Fruit fly (Drosophila melanogaster) whole organism, embryonic: ENCODE data around the gene CG11672.
A peak's percentile ranks its signal among the peaks of the same experiment; 100 is the strongest.

Experiments used
- Atf3 ChIP-seq: fragments of 200-800 bp; sonication (Bioruptor generic); optimal IDR thresholded peaks from 3 replicates; lab custom pipeline; 2016; ENCODE audit warnings: missing biosample characterization, missing genetic modification characterization
- Awh ChIP-seq: fragments of 200-800 bp; sonication (Bioruptor generic); IDR thresholded peaks from 2 replicates; pipeline ENCODE4, ENCODE4 v1.3.6; 2022; ENCODE audit warnings: missing biosample characterization, missing genetic modification characterization
- CG12219 ChIP-seq: fragments of 200-800 bp; sonication (Bioruptor generic); optimal IDR thresholded peaks from 3 replicates; lab custom pipeline; 2018; ENCODE audit warnings: missing biosample characterization, mild to moderate bottlenecking, missing genetic modification characterization
- CG12299 ChIP-seq: fragments of 200-800 bp; sonication (Bioruptor generic); optimal IDR thresholded peaks from 2 replicates; lab custom pipeline; 2018; ENCODE audit warnings: missing biosample characterization, mild to moderate bottlenecking, missing genetic modification characterization
- CG13287 ChIP-seq: fragments of 200-800 bp; sonication (Bioruptor generic); IDR thresholded peaks from 2 replicates; pipeline ENCODE4 v1.3.6; 2022; ENCODE audit warnings: missing biosample characterization, missing genetic modification characterization; ENCODE audit not compliant: partially characterized antibody
- CG13624 ChIP-seq: fragments of 200-800 bp; sonication (Bioruptor generic); optimal IDR thresholded peaks from 2 replicates; lab custom pipeline; 2016; ENCODE audit warnings: missing biosample characterization, missing genetic modification characterization
- CG14441 ChIP-seq: fragments of 200-800 bp; sonication (Bioruptor generic); IDR thresholded peaks from 2 replicates; pipeline ENCODE4 v1.3.6; 2022; ENCODE audit warnings: missing biosample characterization, missing genetic modification characterization
- CG14860 ChIP-seq: fragments of 200-800 bp; sonication (Bioruptor generic); IDR thresholded peaks from 3 replicates; pipeline ENCODE4 v1.3.6; 2022; ENCODE audit warnings: missing biosample characterization, missing genetic modification characterization; ENCODE audit not compliant: partially characterized antibody
- CG15269 ChIP-seq: fragments of 200-800 bp; sonication (Bioruptor generic); optimal IDR thresholded peaks from 2 replicates; lab custom pipeline; 2018; ENCODE audit warnings: missing biosample characterization, mild to moderate bottlenecking, missing genetic modification characterization, moderate library complexity
- CG15514 ChIP-seq: fragments of 200-800 bp; sonication (Bioruptor generic); optimal IDR thresholded peaks from 3 replicates; lab custom pipeline; 2017; ENCODE audit warnings: missing biosample characterization, missing genetic modification characterization, mild to moderate bottlenecking, moderate library complexity, missing genetic modification reagents
- CG15601 ChIP-seq: fragments of 200-800 bp; sonication (Bioruptor generic); optimal IDR thresholded peaks from 3 replicates; lab custom pipeline; 2019; ENCODE audit warnings: missing biosample characterization, mild to moderate bottlenecking, missing genetic modification characterization, moderate library complexity
- CG1647 ChIP-seq: fragments of 200-800 bp; sonication (Bioruptor generic); optimal IDR thresholded peaks from 3 replicates; lab custom pipeline; 2016; ENCODE audit warnings: missing biosample characterization, missing genetic modification characterization
- CG17328 ChIP-seq: fragments of 200-800 bp; sonication (Bioruptor generic); IDR thresholded peaks from 2 replicates; pipeline ENCODE4 v1.3.6; 2022; ENCODE audit warnings: missing biosample characterization, missing genetic modification characterization
- CG17361 ChIP-seq: fragments of 200-800 bp; sonication (Bioruptor generic); IDR thresholded peaks from 3 replicates; pipeline ENCODE4 v1.3.6; 2022; ENCODE audit warnings: missing biosample characterization, missing genetic modification characterization
- CG34224 ChIP-seq: fragments of 200-800 bp; sonication (Bioruptor generic); IDR thresholded peaks from 3 replicates; pipeline ENCODE4 v1.3.6; 2022; ENCODE audit warnings: missing biosample characterization, missing genetic modification characterization; ENCODE audit not compliant: partially characterized antibody
- CG3995 ChIP-seq: fragments of 200-800 bp; sonication (Bioruptor generic); optimal IDR thresholded peaks from 3 replicates; lab custom pipeline; 2016; ENCODE audit warnings: missing biosample characterization, missing genetic modification characterization
- CG7357 ChIP-seq: fragments of 200-800 bp; sonication (Bioruptor generic); IDR thresholded peaks from 3 replicates; pipeline ENCODE4 v1.3.6; 2022; ENCODE audit warnings: missing biosample characterization, missing genetic modification characterization
- CG7556 ChIP-seq: fragments of 200-800 bp; sonication (Bioruptor generic); optimal IDR thresholded peaks from 2 replicates; lab custom pipeline; 2017; ENCODE audit warnings: missing biosample characterization, mild to moderate bottlenecking, missing genetic modification characterization
- CG7928 ChIP-seq: fragments of 200-800 bp; sonication (Bioruptor generic); optimal IDR thresholded peaks from 2 replicates; lab custom pipeline; 2017; ENCODE audit warnings: missing biosample characterization, mild to moderate bottlenecking, missing genetic modification characterization
- CG9797 ChIP-seq: fragments of 200-800 bp; sonication (Bioruptor generic); optimal IDR thresholded peaks from 3 replicates; lab custom pipeline; 2018; ENCODE audit warnings: missing biosample characterization, mild to moderate bottlenecking, missing genetic modification characterization
- CG9932 ChIP-seq: fragments of 200-800 bp; sonication (Bioruptor generic); IDR thresholded peaks from 2 replicates; pipeline ENCODE4 v1.3.6; 2022; ENCODE audit warnings: missing biosample characterization, missing genetic modification characterization
- Dad ChIP-seq: fragments of 200-800 bp; sonication (Bioruptor generic); optimal IDR thresholded peaks from 3 replicates; lab custom pipeline; 2016; ENCODE audit warnings: missing biosample characterization, missing genetic modification characterization
- Drgx ChIP-seq: fragments of 200-800 bp; sonication (Bioruptor generic); IDR thresholded peaks from 2 replicates; pipeline ENCODE4 v1.3.6; 2022; ENCODE audit warnings: missing biosample characterization, missing genetic modification characterization
- Gug ChIP-seq: fragments of 200-800 bp; sonication (Bioruptor generic); IDR thresholded peaks from 4 replicates; pipeline ENCODE4 v1.3.6; 2022; ENCODE audit warnings: missing biosample characterization, missing genetic modification characterization
- HLH4C ChIP-seq: fragments of 200-800 bp; sonication (Bioruptor generic); IDR thresholded peaks from 3 replicates; pipeline ENCODE4 v1.3.6; 2022; ENCODE audit warnings: missing biosample characterization, missing genetic modification characterization; ENCODE audit not compliant: partially characterized antibody
- Hand ChIP-seq: fragments of 200-800 bp; sonication (Bioruptor generic); optimal IDR thresholded peaks from 2 replicates; lab custom pipeline; 2017; ENCODE audit warnings: mild to moderate bottlenecking, missing biosample characterization, missing genetic modification reagents, missing genetic modification characterization
- Hey ChIP-seq: fragments of 200-800 bp; sonication (Bioruptor generic); optimal IDR thresholded peaks from 3 replicates; lab custom pipeline; 2018; ENCODE audit warnings: missing biosample characterization, mild to moderate bottlenecking, missing genetic modification characterization
- Hmx ChIP-seq: fragments of 200-800 bp; sonication (Bioruptor generic); optimal IDR thresholded peaks from 2 replicates; lab custom pipeline; 2016; ENCODE audit warnings: missing biosample characterization, missing genetic modification characterization
- Kr ChIP-seq: fragments of 200-800 bp; sonication (Bioruptor generic); optimal IDR thresholded peaks from 2 replicates; lab custom pipeline; 2017; ENCODE audit warnings: missing biosample characterization, mild to moderate bottlenecking, missing genetic modification characterization
- MTF-1 ChIP-seq: fragments of 200-800 bp; sonication (Bioruptor generic); optimal IDR thresholded peaks from 2 replicates; lab custom pipeline; 2018; ENCODE audit warnings: missing biosample characterization, mild to moderate bottlenecking, missing genetic modification characterization, borderline replicate concordance
- Sin3A ChIP-seq: fragments of >200 bp; optimal IDR thresholded peaks from 2 replicates; lab custom pipeline; 2018
- btn ChIP-seq: fragments of 200-800 bp; sonication (Bioruptor generic); optimal IDR thresholded peaks from 2 replicates; lab custom pipeline; 2016; ENCODE audit warnings: missing biosample characterization, missing genetic modification characterization
- caup ChIP-seq: fragments of 200-800 bp; sonication (Bioruptor generic); optimal IDR thresholded peaks from 3 replicates; lab custom pipeline; 2017; ENCODE audit warnings: missing biosample characterization, mild to moderate bottlenecking, missing genetic modification characterization, moderate library complexity; ENCODE audit not compliant: severe bottlenecking
- chinmo ChIP-seq: fragments of 200-800 bp; sonication (Bioruptor generic); IDR thresholded peaks from 4 replicates; pipeline ENCODE4 v1.3.6; 2022; ENCODE audit warnings: missing biosample characterization, missing genetic modification characterization; ENCODE audit not compliant: partially characterized antibody
- disco-r ChIP-seq: fragments of 200-800 bp; sonication (Bioruptor generic); optimal IDR thresholded peaks from 2 replicates; lab custom pipeline; 2016; ENCODE audit warnings: missing biosample characterization, missing genetic modification characterization
- dpn ChIP-seq, 2 experiments: fragments of 200-800 bp; sonication (Bioruptor generic); optimal IDR thresholded peaks; 3 replicates each; lab custom pipeline; 2016; ENCODE audit warnings: missing biosample characterization in 2 of 2, missing genetic modification characterization in 2 of 2
- emc ChIP-seq: fragments of 200-800 bp; sonication (Bioruptor generic); optimal IDR thresholded peaks from 2 replicates; lab custom pipeline; 2016; ENCODE audit warnings: missing biosample characterization, missing genetic modification characterization
- ems ChIP-seq: fragments of 200-800 bp; sonication (Bioruptor generic); optimal IDR thresholded peaks from 3 replicates; lab custom pipeline; 2016; ENCODE audit warnings: missing biosample characterization, missing genetic modification characterization
- fd96Cb ChIP-seq: fragments of 200-800 bp; sonication (Bioruptor generic); optimal IDR thresholded peaks from 2 replicates; lab custom pipeline; 2018; ENCODE audit warnings: missing biosample characterization, mild to moderate bottlenecking, missing genetic modification characterization, moderate library complexity
- gcm ChIP-seq: fragments of 200-800 bp; sonication (Bioruptor generic); optimal IDR thresholded peaks from 2 replicates; lab custom pipeline; 2019; ENCODE audit warnings: missing biosample characterization, mild to moderate bottlenecking, missing genetic modification characterization, moderate library complexity
- h ChIP-seq: fragments of >200 bp; optimal IDR thresholded peaks from 2 replicates; lab custom pipeline; 2017
- hth ChIP-seq: fragments of >200 bp; optimal IDR thresholded peaks from 2 replicates; lab custom pipeline; 2017; ENCODE audit warnings: inconsistent platforms
- inv ChIP-seq: fragments of 200-800 bp; sonication (Bioruptor generic); IDR thresholded peaks from 2 replicates; pipeline ENCODE4 v1.3.6; 2022; ENCODE audit warnings: missing biosample characterization, missing genetic modification characterization; ENCODE audit not compliant: partially characterized antibody
- nom ChIP-seq: fragments of 200-800 bp; sonication (Bioruptor generic); optimal IDR thresholded peaks from 2 replicates; lab custom pipeline; 2017; ENCODE audit warnings: missing biosample characterization, missing genetic modification characterization, mild to moderate bottlenecking, moderate library complexity, missing genetic modification reagents
- oc ChIP-seq: fragments of 200-800 bp; sonication (Bioruptor generic); optimal IDR thresholded peaks from 2 replicates; lab custom pipeline; 2018; ENCODE audit warnings: missing biosample characterization, mild to moderate bottlenecking, missing genetic modification characterization, moderate library complexity
- pnt ChIP-seq: fragments of 200-800 bp; sonication (Bioruptor generic); optimal IDR thresholded peaks from 3 replicates; lab custom pipeline; 2016; ENCODE audit warnings: missing biosample characterization, missing genetic modification characterization
- sd ChIP-seq: fragments of 200-800 bp; sonication (Bioruptor generic); optimal IDR thresholded peaks from 3 replicates; lab custom pipeline; 2018; ENCODE audit warnings: missing biosample characterization, mild to moderate bottlenecking, missing genetic modification characterization, moderate library complexity
- slbo ChIP-seq: fragments of 200-800 bp; sonication (Bioruptor generic); IDR thresholded peaks from 2 replicates; pipeline ENCODE4 v1.3.6; 2022; ENCODE audit warnings: missing biosample characterization, missing genetic modification characterization
- so ChIP-seq: fragments of 200-800 bp; sonication (Bioruptor generic); IDR thresholded peaks from 3 replicates; pipeline ENCODE4 v1.3.6; 2022; ENCODE audit warnings: missing biosample characterization, missing genetic modification characterization
- tll ChIP-seq, 2 experiments: fragments of 200-800 bp in 1 of 2; fragments of >200 bp in 1 of 2; sonication (Bioruptor generic) in 1 of 2; optimal IDR thresholded peaks; 2 replicates each; lab custom pipeline; 2017 to 2019; ENCODE audit warnings: missing biosample characterization in 2 of 2, missing genetic modification characterization in 2 of 2, mild to moderate bottlenecking in 1 of 2, moderate library complexity in 1 of 2
- unc-4 ChIP-seq: fragments of 200-800 bp; sonication (Bioruptor generic); IDR thresholded peaks from 2 replicates; pipeline ENCODE4 v1.3.6; 2022; ENCODE audit warnings: missing biosample characterization, missing genetic modification characterization; ENCODE audit not compliant: partially characterized antibody

The CG11672 gene

DNA sequence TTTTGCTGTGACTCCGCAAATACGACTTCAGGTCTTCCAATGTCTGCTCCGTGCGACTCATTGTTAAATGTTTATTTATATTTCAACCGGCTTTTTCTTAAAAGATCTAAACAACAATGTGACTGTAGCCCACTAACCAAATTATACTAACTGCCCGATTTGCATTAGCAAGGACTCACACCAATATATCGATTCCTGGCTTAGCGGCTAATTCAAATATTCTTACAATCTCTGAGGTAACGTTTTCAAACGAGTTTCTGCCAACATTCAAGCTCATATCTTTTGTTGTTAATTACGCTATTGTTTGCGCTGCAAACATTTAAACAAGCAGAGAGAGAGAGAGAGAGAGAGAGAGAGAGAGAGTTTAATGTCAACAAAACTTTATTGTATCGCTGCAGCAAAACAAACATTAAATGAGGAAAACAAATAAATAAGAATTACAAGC, 18.2 kb upstream of the CG11672 start, which contains the start of gene tex (continued):
- TF ChIP-seq Drgx (GFP tag; lab: Robert Waterston, UW) (no peak), CG13624 (GFP tag; lab: Kevin White, UChicago) (no peak), CG9932 (GFP tag; lab: Robert Waterston, UW) (no peak), CG3995 (GFP tag; lab: Kevin White, UChicago) (no peak), emc (no peak), h (lab: Kevin White, UChicago) (no peak), CG34224 (GFP tag; lab: Robert Waterston, UW) (no peak), tll (GFP tag; optimal IDR thresholded peaks at IDR 0.05; lab: Kevin White, UChicago) (peak in 1 of 2 experiments; percentile 16), Hey (tag; lab: Kevin White, UChicago) (no peak), CG15514 (GFP tag; lab: Kevin White, UChicago) (peak; percentile 56), disco-r (GFP tag; lab: Kevin White, UChicago) (no peak), CG17361 (GFP tag; lab: Robert Waterston, UW) (peak; percentile 37; the same call in 2 of the 3 replicates), oc (tag; lab: Kevin White, UChicago) (peak; percentile 43), CG7556 (GFP tag; lab: Kevin White, UChicago) (no peak), CG17328 (no peak), unc-4 (GFP tag; lab: Robert Waterston, UW) (peak; percentile 50), nom (no peak), Atf3 (GFP tag; lab: Kevin White, UChicago) (no peak), CG12299 (peak; percentile 13), HLH4C (GFP tag; lab: Robert Waterston, UW) (no peak), pnt (GFP tag; lab: Kevin White, UChicago) (peak; percentile 12), CG9797 (peak; percentile 74), CG13287 (GFP tag; lab: Robert Waterston, UW) (peak; percentile 67), Dad (no peak), ems (GFP tag; lab: Kevin White, UChicago) (no peak), CG12219 (GFP tag; lab: Kevin White, UChicago) (peak; percentile 31), dpn (GFP tag; optimal IDR thresholded peaks at IDR 0.05; lab: Kevin White, UChicago) (no peak), sd (tag; lab: Kevin White, UChicago) (peak; percentile 22), CG14441 (GFP tag; lab: Robert Waterston, UW) (no peak), hth (no peak), slbo (GFP tag; lab: Robert Waterston, UW) (no peak), Sin3A (peak; percentile 26), Kr (peak; percentile 14), Gug (no peak), Hmx (GFP tag; lab: Kevin White, UChicago) (no peak), btn (GFP tag; lab: Kevin White, UChicago) (no peak), CG15269 (tag; lab: Kevin White, UChicago) (no peak), CG14860 (GFP tag; lab: Robert Waterston, UW) (no peak), inv (no peak), so (GFP tag; lab: Robert Waterston, UW) (no peak), gcm (GFP tag; lab: Kevin White, UChicago) (peak; percentile 57), chinmo (GFP tag; lab: Robert Waterston, UW) (no peak), caup (GFP tag; lab: Kevin White, UChicago) (no peak), Awh (peak; percentile 88), MTF-1 (GFP tag; lab: Kevin White, UChicago) (peak; percentile 74), CG7928 (GFP tag; lab: Kevin White, UChicago) (no peak), CG7357 (GFP tag; lab: Robert Waterston, UW) (no peak), Hand (GFP tag; lab: Kevin White, UChicago) (no peak), fd96Cb (tag; lab: Kevin White, UChicago) (peak; percentile 3), CG15601 (tag; lab: Kevin White, UChicago) (peak; percentile 55), CG1647 (no peak)
